Worm (Caenorhabditis elegans) whole organism, L4/young adult: ENCODE data around the gene fbxa-5.

ENCODE experiments used
- W03F9.2 ChIP-seq: fragments of 150-350 bp; optimal IDR thresholded peaks from 2 replicates; lab custom pipeline; 2014; ENCODE audit warnings: missing biosample characterization, missing genetic modification characterization
- dao-5 ChIP-seq: sonication (generic microtip); optimal IDR thresholded peaks from 2 replicates; lab custom pipeline; 2016; ENCODE audit warnings: missing genotype, missing genetic modification characterization, moderate library complexity, missing compliant biosample characterization
- him-1 ChIP-seq: sonication (generic microtip); optimal IDR thresholded peaks from 2 replicates; lab custom pipeline; 2016; ENCODE audit warnings: missing genotype, missing genetic modification reagents, missing genetic modification characterization, missing compliant biosample characterization

DNA sequence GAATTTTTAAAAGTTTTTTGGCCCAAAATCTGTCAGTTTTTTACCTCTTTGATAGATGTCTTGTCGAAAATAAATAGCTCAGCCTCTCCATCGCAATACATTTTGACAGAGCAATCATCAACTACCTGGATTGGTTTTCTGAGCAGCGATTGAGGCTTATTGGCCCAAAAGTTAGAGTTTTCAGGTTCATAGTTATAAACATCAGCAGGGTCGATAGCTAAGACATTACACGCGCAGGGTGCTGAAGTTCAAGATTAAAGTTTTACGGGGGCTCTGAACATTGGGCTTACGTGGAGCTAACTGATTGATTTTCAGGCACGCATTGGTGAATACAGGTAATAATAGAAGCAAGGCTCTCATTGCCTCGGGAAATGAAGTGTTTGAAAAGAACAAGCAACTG lies 19.5 kb upstream of the fbxa-5 start, which contains the start of gene Y82E9BR.9:
- TF ChIP-seq him-1 (tag; lab: Kevin White, UChicago), result no peak
- no peak for TF ChIP-seq dao-5 (tag; lab: Kevin White, UChicago)
- TF ChIP-seq W03F9.2, result no peak
